Worm (Caenorhabditis elegans) whole organism, L2 larva: ENCODE data around the gene poml-1.

Source experiments
- C34F6.9 ChIP-seq: fragments of 150-350 bp; optimal IDR thresholded peaks from 2 replicates; lab custom pipeline; 2014; ENCODE audit warnings: missing biosample characterization, missing genetic modification characterization
- F13H6.1 ChIP-seq: sonication (generic microtip); optimal IDR thresholded peaks from 2 replicates; lab custom pipeline; 2016; ENCODE audit warnings: missing genetic modification characterization, missing compliant biosample characterization
- Y55F3AM.14 ChIP-seq: fragments of 200-800 bp; sonication (Bioruptor generic); optimal IDR thresholded peaks from 2 replicates; lab custom pipeline; 2018; ENCODE audit warnings: mild to moderate bottlenecking, missing genetic modification characterization, missing compliant biosample characterization
- ZK546.5 ChIP-seq: sonication (generic microtip); optimal IDR thresholded peaks from 2 replicates; lab custom pipeline; 2017; ENCODE audit warnings: missing biosample characterization, missing genetic modification characterization
- aly-2 ChIP-seq: fragments of 150-350 bp; optimal IDR thresholded peaks from 2 replicates; lab custom pipeline; 2014; ENCODE audit warnings: missing biosample characterization, missing genetic modification characterization
- ama-1 ChIP-seq: fragments of 150-350 bp; optimal IDR thresholded peaks from 2 replicates; lab custom pipeline; 2018; ENCODE audit warnings: inconsistent platforms
- blmp-1 ChIP-seq: sonication (generic microtip); optimal IDR thresholded peaks from 2 replicates; lab custom pipeline; 2017; ENCODE audit warnings: missing genetic modification characterization, mild to moderate bottlenecking, missing compliant biosample characterization, antibody characterized with exemption, moderate library complexity; ENCODE audit not compliant: insufficient read depth
- ceh-16 ChIP-seq: fragments of 150-350 bp; optimal IDR thresholded peaks from 2 replicates; lab custom pipeline; 2014; ENCODE audit warnings: missing biosample characterization, missing genetic modification characterization
- ceh-82 ChIP-seq: fragments of 150-350 bp; optimal IDR thresholded peaks from 2 replicates; lab custom pipeline; 2014; ENCODE audit warnings: missing biosample characterization, missing genetic modification characterization
- crh-2 ChIP-seq: sonication (generic microtip); optimal IDR thresholded peaks from 2 replicates; lab custom pipeline; 2017; ENCODE audit warnings: missing biosample characterization, missing genetic modification characterization
- dmd-4 ChIP-seq: sonication (generic microtip); optimal IDR thresholded peaks from 2 replicates; lab custom pipeline; 2017; ENCODE audit warnings: missing biosample characterization, missing genetic modification characterization
- egl-27 ChIP-seq: sonication (generic microtip); optimal IDR thresholded peaks from 3 replicates; lab custom pipeline; 2017; ENCODE audit warnings: missing biosample characterization, missing genetic modification reagents, missing genetic modification characterization
- fos-1 ChIP-seq: fragments of 150-350 bp; optimal IDR thresholded peaks from 2 replicates; lab custom pipeline; 2014; ENCODE audit warnings: missing biosample characterization, missing genetic modification characterization
- gmeb-1 ChIP-seq: fragments of 150-350 bp; optimal IDR thresholded peaks from 2 replicates; lab custom pipeline; 2014; ENCODE audit warnings: missing biosample characterization, missing genetic modification characterization
- lin-11 ChIP-seq: fragments of 150-350 bp; sonication (generic microtip); optimal IDR thresholded peaks from 2 replicates; lab custom pipeline; 2014; ENCODE audit warnings: missing biosample characterization, missing genetic modification characterization, inconsistent platforms, mixed read lengths
- lin-13 ChIP-seq: fragments of 150-350 bp; optimal IDR thresholded peaks from 2 replicates; lab custom pipeline; 2014; ENCODE audit warnings: missing biosample characterization, missing genetic modification reagents, missing genetic modification characterization
- lin-39 ChIP-seq: fragments of 150-350 bp; optimal IDR thresholded peaks from 2 replicates; lab custom pipeline; 2014; ENCODE audit warnings: missing biosample characterization, missing genetic modification reagents, missing genetic modification characterization
- lsy-2 ChIP-seq, 2 experiments: fragments of 150-350 bp in 1 of 2; sonication (generic microtip) in 1 of 2; optimal IDR thresholded peaks; 2 replicates each; lab custom pipeline; 2014 to 2017; ENCODE audit warnings: missing biosample characterization in 2 of 2, missing genetic modification characterization in 2 of 2
- mab-5 ChIP-seq: fragments of 150-350 bp; optimal IDR thresholded peaks from 2 replicates; lab custom pipeline; 2014; ENCODE audit warnings: missing biosample characterization, missing genetic modification characterization
- mbf-1 ChIP-seq: sonication (generic microtip); optimal IDR thresholded peaks from 2 replicates; lab custom pipeline; 2017; ENCODE audit warnings: missing biosample characterization, missing genetic modification characterization
- mdl-1 ChIP-seq, 2 experiments: fragments of 150-350 bp in 1 of 2; sonication (generic microtip) in 1 of 2; optimal IDR thresholded peaks; 2 replicates each; lab custom pipeline; 2017; ENCODE audit warnings: missing biosample characterization in 2 of 2, missing genetic modification characterization in 2 of 2
- nhr-11 ChIP-seq: fragments of 150-350 bp; optimal IDR thresholded peaks from 2 replicates; lab custom pipeline; 2014; ENCODE audit warnings: missing biosample characterization, missing genetic modification characterization
- nhr-12 ChIP-seq: fragments of 150-350 bp; optimal IDR thresholded peaks from 2 replicates; lab custom pipeline; 2014; ENCODE audit warnings: missing biosample characterization, missing genetic modification characterization
- nhr-129 ChIP-seq: fragments of 150-350 bp; optimal IDR thresholded peaks from 2 replicates; lab custom pipeline; 2014; ENCODE audit warnings: missing biosample characterization, missing genetic modification characterization
- nhr-21 ChIP-seq: fragments of 150-350 bp; optimal IDR thresholded peaks from 2 replicates; lab custom pipeline; 2014; ENCODE audit warnings: missing biosample characterization, missing genetic modification characterization
- nhr-237 ChIP-seq: fragments of 150-350 bp; optimal IDR thresholded peaks from 2 replicates; lab custom pipeline; 2014; ENCODE audit warnings: missing biosample characterization, missing genetic modification characterization
- nhr-25 ChIP-seq: fragments of 150-350 bp; sonication (generic microtip); optimal IDR thresholded peaks from 3 replicates; lab custom pipeline; 2014; ENCODE audit warnings: missing biosample characterization, missing genetic modification characterization
- nhr-6 ChIP-seq: fragments of 150-350 bp; optimal IDR thresholded peaks from 2 replicates; lab custom pipeline; 2014; ENCODE audit warnings: missing biosample characterization, missing genetic modification characterization
- peb-1 ChIP-seq: fragments of 150-350 bp; optimal IDR thresholded peaks from 2 replicates; lab custom pipeline; 2014; ENCODE audit warnings: missing biosample characterization, missing genetic modification characterization
- sem-4 ChIP-seq: fragments of 150-350 bp; optimal IDR thresholded peaks from 2 replicates; lab custom pipeline; 2014; ENCODE audit warnings: missing biosample characterization, missing genetic modification reagents, missing genetic modification characterization
- sma-3 ChIP-seq: sonication (generic microtip); optimal IDR thresholded peaks from 2 replicates; lab custom pipeline; 2016; ENCODE audit warnings: missing genetic modification reagents, missing genetic modification characterization, missing compliant biosample characterization
- sma-9 ChIP-seq, 2 experiments: fragments of 150-350 bp in 1 of 2; sonication (generic microtip) in 1 of 2; optimal IDR thresholded peaks; 2 replicates each; lab custom pipeline; 2014 to 2016; ENCODE audit warnings: missing genetic modification characterization in 2 of 2, mild to moderate bottlenecking in 1 of 2, missing biosample characterization in 1 of 2, missing compliant biosample characterization in 1 of 2, missing genetic modification reagents in 1 of 2, moderate library complexity in 1 of 2
- unc-55 ChIP-seq: fragments of 150-350 bp; sonication (generic microtip); optimal IDR thresholded peaks from 3 replicates; lab custom pipeline; 2014; ENCODE audit warnings: missing biosample characterization, missing genetic modification reagents, missing genetic modification characterization
- zag-1 ChIP-seq: fragments of 150-350 bp; optimal IDR thresholded peaks from 2 replicates; lab custom pipeline; 2014; ENCODE audit warnings: missing biosample characterization, missing genetic modification characterization
- ztf-4 ChIP-seq: fragments of 150-350 bp; optimal IDR thresholded peaks from 2 replicates; lab custom pipeline; 2014; ENCODE audit warnings: missing biosample characterization, missing genetic modification characterization

Gene poml-1

DNA sequence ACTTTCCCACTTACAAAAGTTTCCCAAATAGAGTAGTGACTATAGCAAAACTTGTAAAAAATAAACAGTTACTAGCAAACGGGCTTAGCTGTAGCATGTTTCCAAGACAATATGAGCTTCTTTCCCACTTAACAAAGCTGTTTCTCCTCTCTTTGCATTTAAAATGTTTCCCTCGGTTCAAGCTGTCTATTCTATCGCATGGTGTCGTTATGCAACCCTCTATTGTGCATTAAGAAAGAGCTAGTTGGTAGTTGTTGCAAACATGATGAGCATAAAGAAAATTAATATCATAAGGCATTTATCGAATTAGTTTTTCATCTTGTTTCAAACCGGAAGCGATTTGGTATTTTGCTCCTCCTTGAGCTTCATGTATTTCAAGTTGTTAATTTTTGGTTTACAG is at the start of gene poml-1:
Gene poml-1, minus strand, starts transcription at position 101 of the 400 bp plus-strand sequence.
- TF ChIP-seq gmeb-1 (tag; lab: Kevin White, UChicago) (no peak), lin-11 (tag; lab: Kevin White, UChicago) (no peak), sma-9 (GFP tag; optimal IDR thresholded peaks at IDR 0.05; lab: Kevin White, UChicago) (no peak), sma-9 (tag; optimal IDR thresholded peaks at IDR 0.05; lab: Kevin White, UChicago) (no peak), egl-27 (tag; lab: Kevin White, UChicago) (no peak), nhr-237 (no peak), nhr-21 (no peak), ZK546.5 (tag; lab: Kevin White, UChicago) (no peak)

DNA sequence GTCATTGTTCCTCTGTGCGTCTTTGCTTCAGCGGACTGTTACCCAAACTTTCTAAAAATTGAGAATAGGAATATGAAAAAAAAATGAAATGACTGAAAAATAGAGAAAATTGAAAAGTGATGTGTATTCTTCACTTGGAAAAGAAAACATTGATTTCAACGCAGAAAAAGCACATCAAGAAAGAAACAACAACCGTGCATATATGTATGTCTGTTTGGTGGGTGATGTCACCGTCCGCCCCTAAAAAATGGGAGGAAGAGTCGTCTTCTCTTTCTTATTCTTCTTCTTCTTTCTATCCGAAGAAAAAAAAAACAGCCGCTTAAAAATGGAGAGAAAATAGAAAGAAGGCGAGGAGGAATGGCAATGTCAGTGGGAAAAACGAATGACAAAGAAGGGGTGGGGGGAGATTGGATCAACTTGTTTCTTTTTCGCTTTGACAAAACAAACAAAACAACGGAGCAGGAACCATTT is 47.8 kb upstream of the poml-1 start, which contains the start of gene nkb-3:
Gene nkb-3, minus strand, starts transcription at position 51 of the 471 bp plus-strand sequence.
- peak; percentile 34 for TF ChIP-seq unc-55
- no peak for TF ChIP-seq aly-2
- TF ChIP-seq ama-1 (lab: Kevin White, UChicago) = peak; percentile 16

DNA sequence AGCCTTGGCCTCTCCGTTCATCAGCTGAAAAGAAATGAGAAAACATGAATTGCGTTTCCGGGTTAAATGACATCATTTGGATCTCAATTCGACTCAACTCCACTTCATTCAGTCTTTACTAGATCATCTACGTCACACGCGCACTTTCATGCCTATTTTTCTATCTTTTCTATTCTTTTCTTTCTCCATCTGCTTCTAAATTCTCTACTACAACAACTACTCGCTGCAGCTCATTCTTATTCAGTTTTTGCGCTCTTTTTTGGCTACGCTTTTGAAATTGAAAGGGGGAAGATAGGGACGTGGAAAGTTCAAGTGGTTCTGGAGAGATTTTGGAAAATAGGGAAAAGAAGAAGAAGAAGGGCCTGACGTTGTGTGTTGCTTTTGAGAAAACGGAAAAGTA is 45.8 kb upstream of the poml-1 start:
- TF ChIP-seq Y55F3AM.14 (GFP tag; lab: Kevin White, UChicago) = peak; percentile 37
- TF ChIP-seq dmd-4 = no peak
- peak; percentile 54 for TF ChIP-seq nhr-6
- TF ChIP-seq sem-4 (tag; lab: Kevin White, UChicago) = peak; percentile 14
- peak; percentile 71 for TF ChIP-seq egl-27 (tag; lab: Kevin White, UChicago)
- TF ChIP-seq nhr-25 (tag; lab: Kevin White, UChicago) = no peak
- peak; percentile 80 for TF ChIP-seq sma-9 (GFP tag; optimal IDR thresholded peaks at IDR 0.05; lab: Kevin White, UChicago)
- no peak for TF ChIP-seq sma-9 (tag; optimal IDR thresholded peaks at IDR 0.05; lab: Kevin White, UChicago)
- TF ChIP-seq crh-2 (tag; lab: Kevin White, UChicago) = peak; percentile 84
- TF ChIP-seq nhr-129 = peak; percentile 35
- no peak for TF ChIP-seq blmp-1 (tag; lab: Kevin White, UChicago)
- peak; percentile 80 for TF ChIP-seq zag-1 (tag; lab: Kevin White, UChicago)
- peak; percentile 95 for TF ChIP-seq unc-55
- no peak for TF ChIP-seq peb-1
- peak; percentile 47 for TF ChIP-seq ztf-4 (tag; lab: Kevin White, UChicago)
- peak; percentile 36 for TF ChIP-seq lin-13 (GFP tag; lab: Kevin White, UChicago)
- TF ChIP-seq mbf-1 (tag; lab: Kevin White, UChicago) = no peak
- TF ChIP-seq sma-3 (GFP tag; lab: Kevin White, UChicago) = no peak
- peak in 1 of 2 experiments; percentile 42 for TF ChIP-seq mdl-1 (tag; optimal IDR thresholded peaks at IDR 0.05; lab: Kevin White, UChicago)
- TF ChIP-seq gmeb-1 (tag; lab: Kevin White, UChicago) = no peak
- TF ChIP-seq ceh-82 = no peak
- TF ChIP-seq nhr-12 (tag; lab: Kevin White, UChicago) = no peak
- TF ChIP-seq F13H6.1 (tag; lab: Kevin White, UChicago) = peak; percentile 48
- TF ChIP-seq lin-11 (tag; lab: Kevin White, UChicago) = peak; percentile 29
- no peak for TF ChIP-seq mab-5 (tag; lab: Kevin White, UChicago)
- TF ChIP-seq lin-39 (tag; lab: Kevin White, UChicago) = no peak
- TF ChIP-seq lsy-2 (tag; optimal IDR thresholded peaks at IDR 0.05; lab: Kevin White, UChicago) = peak; percentile 17 to 72
- TF ChIP-seq ama-1 (lab: Kevin White, UChicago) = peak; percentile 27
- peak; percentile 65 for TF ChIP-seq C34F6.9 (tag; lab: Kevin White, UChicago)
- TF ChIP-seq ceh-16 (tag; lab: Kevin White, UChicago) = no peak
- peak; percentile 50 for TF ChIP-seq nhr-21
- TF ChIP-seq, all 48 proteins: peak for 18

DNA sequence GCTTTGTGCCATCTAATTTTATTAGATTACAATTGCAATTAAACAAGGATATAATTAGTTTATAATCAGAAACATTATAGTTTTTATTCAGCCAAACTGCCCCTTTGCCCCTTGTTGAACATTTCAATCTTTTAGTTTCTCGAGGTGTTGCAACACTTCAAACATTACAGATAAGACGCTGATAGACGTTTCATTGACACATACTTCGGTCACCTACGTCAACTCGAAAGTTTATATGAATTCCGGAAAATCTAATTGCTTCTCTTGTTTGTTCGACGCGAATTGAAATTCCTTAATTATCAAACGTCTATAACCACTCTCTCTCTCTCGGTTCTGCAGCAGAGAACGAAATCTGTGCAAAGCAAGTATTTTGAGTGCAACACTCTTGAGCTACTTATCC is 44.6 kb upstream of the poml-1 start:
- no peak for TF ChIP-seq nhr-11
- TF ChIP-seq fos-1 = peak; percentile 11
- TF ChIP-seq sma-9 (GFP tag; optimal IDR thresholded peaks at IDR 0.05; lab: Kevin White, UChicago) = peak; percentile 10
- TF ChIP-seq sma-9 (tag; optimal IDR thresholded peaks at IDR 0.05; lab: Kevin White, UChicago) = no peak
